Worm (Caenorhabditis elegans) whole organism, L4 larva: Measurements from ENCODE around the gene pax-1.

Source experiments
- ama-1 ChIP-seq: fragments of 150-350 bp; optimal IDR thresholded peaks from 2 replicates; lab custom pipeline; 2014; ENCODE audit warnings: inconsistent platforms, mixed read lengths
- unc-62 ChIP-seq, 3 experiments: fragments of 150-350 bp in 1 of 3; sonication (generic microtip); optimal IDR thresholded peaks in 2 of 3; peaks in 1 of 3; 1 replicate in 1 of 3; 2 replicates in 2 of 3; lab custom pipeline; 2014 to 2017; ENCODE audit warnings: missing biosample characterization in 3 of 3, missing genetic modification characterization in 3 of 3, missing genetic modification reagents in 3 of 3, missing genotype in 1 of 3

DNA sequence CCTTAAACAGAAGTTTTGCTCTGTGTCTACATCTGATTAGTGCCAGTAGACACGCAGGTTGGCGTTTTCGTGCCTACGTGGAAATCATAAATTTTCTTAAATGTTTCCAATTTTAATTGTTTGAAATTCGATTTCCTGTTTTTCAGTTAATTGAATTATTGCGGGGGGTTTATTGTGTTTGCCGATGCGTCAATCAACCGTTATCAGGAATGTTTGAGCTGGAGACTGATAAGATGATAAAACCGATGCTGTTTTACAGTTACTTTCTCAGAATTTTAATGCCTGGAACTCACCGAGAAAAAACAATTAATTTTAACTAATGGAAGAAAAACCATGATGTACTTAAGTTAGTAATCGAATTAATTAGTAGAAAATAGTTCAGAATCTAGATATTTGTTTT lies 7.6 kb upstream of the pax-1 start:
- no peak for TF ChIP-seq ama-1 (lab: Kevin White, UChicago)
- TF ChIP-seq unc-62 (GFP tag; optimal IDR thresholded peaks at IDR 0.05 in 1 of 2; lab: Kevin White, UChicago) = no peak
- no peak for TF ChIP-seq unc-62 (tag; optimal IDR thresholded peaks at IDR 0.05; lab: Kevin White, UChicago)
